Fruit fly (Drosophila melanogaster) whole organism, adult: ENCODE results near the gene CG17816.
A peak's percentile ranks its signal among the peaks of the same experiment; 100 is the strongest.

Source experiments
- CG11617 ChIP-seq: fragments of 200-800 bp; sonication (Bioruptor generic); optimal IDR thresholded peaks from 2 replicates; lab custom pipeline; 2017; ENCODE audit warnings: mild to moderate bottlenecking, missing biosample characterization, missing genetic modification reagents, missing genetic modification characterization
- CG12768 ChIP-seq: fragments of 200-800 bp; sonication (Bioruptor generic); optimal IDR thresholded peaks from 2 replicates; lab custom pipeline; 2017; ENCODE audit warnings: missing biosample characterization, missing genetic modification characterization, mild to moderate bottlenecking, moderate library complexity, missing genetic modification reagents
- CG14711 ChIP-seq: fragments of 200-800 bp; sonication (Bioruptor generic); optimal IDR thresholded peaks from 2 replicates; lab custom pipeline; 2018; ENCODE audit warnings: missing biosample characterization, mild to moderate bottlenecking, missing genetic modification characterization, moderate library complexity
- CG1620 ChIP-seq: fragments of 200-800 bp; sonication (Bioruptor generic); optimal IDR thresholded peaks from 2 replicates; lab custom pipeline; 2016; ENCODE audit warnings: missing biosample characterization, missing genetic modification characterization
- CG33017 ChIP-seq: fragments of 200-800 bp; sonication (Bioruptor generic); optimal IDR thresholded peaks from 2 replicates; lab custom pipeline; 2018; ENCODE audit warnings: missing biosample characterization, mild to moderate bottlenecking, missing genetic modification characterization, moderate library complexity
- CG5204 ChIP-seq: fragments of 200-800 bp; sonication (Bioruptor generic); optimal IDR thresholded peaks from 2 replicates; lab custom pipeline; 2016; ENCODE audit warnings: missing biosample characterization, missing genetic modification characterization
- CG7045 ChIP-seq: fragments of 200-800 bp; sonication (Bioruptor generic); optimal IDR thresholded peaks from 2 replicates; lab custom pipeline; 2017; ENCODE audit warnings: missing biosample characterization, mild to moderate bottlenecking, missing genetic modification characterization
- CG7101 ChIP-seq: fragments of 200-800 bp; sonication (Bioruptor generic); optimal IDR thresholded peaks from 2 replicates; lab custom pipeline; 2018; ENCODE audit warnings: missing biosample characterization, mild to moderate bottlenecking, missing genetic modification characterization, moderate library complexity
- Clk ChIP-seq: fragments of 200-800 bp; sonication (Bioruptor generic); optimal IDR thresholded peaks from 2 replicates; lab custom pipeline; 2017; ENCODE audit warnings: missing biosample characterization, missing genetic modification characterization
- Crg-1 ChIP-seq: fragments of 200-800 bp; sonication (Bioruptor generic); optimal IDR thresholded peaks from 2 replicates; lab custom pipeline; 2016; ENCODE audit warnings: missing biosample characterization, missing genetic modification characterization
- Hr96 ChIP-seq: fragments of 200-800 bp; sonication (Bioruptor generic); optimal IDR thresholded peaks from 2 replicates; lab custom pipeline; 2016; ENCODE audit warnings: missing biosample characterization, missing genetic modification characterization
- Mnt ChIP-seq: fragments of 200-800 bp; sonication (Bioruptor generic); optimal IDR thresholded peaks from 2 replicates; lab custom pipeline; 2016; ENCODE audit warnings: missing biosample characterization, mild to moderate bottlenecking, missing genetic modification characterization
- bab1 ChIP-seq: fragments of 200-800 bp; sonication (Bioruptor generic); optimal IDR thresholded peaks from 3 replicates; lab custom pipeline; 2019; ENCODE audit warnings: missing biosample characterization, mild to moderate bottlenecking, missing genetic modification characterization, moderate library complexity
- cic ChIP-seq: fragments of 200-800 bp; sonication (Bioruptor generic); optimal IDR thresholded peaks from 2 replicates; lab custom pipeline; 2017; ENCODE audit warnings: missing biosample characterization, mild to moderate bottlenecking, missing genetic modification characterization, moderate library complexity
- cnc ChIP-seq, 2 experiments: fragments of >200 bp; optimal IDR thresholded peaks; 2 replicates each; lab custom pipeline; 2017
- kay ChIP-seq: fragments of 200-800 bp; sonication (Bioruptor generic); peaks from one replicate; lab custom pipeline; 2016; ENCODE audit warnings: missing biosample characterization, missing genetic modification characterization, borderline replicate concordance
- ovo ChIP-seq: fragments of 200-800 bp; sonication (Bioruptor generic); optimal IDR thresholded peaks from 2 replicates; lab custom pipeline; 2016; ENCODE audit warnings: missing biosample characterization, missing genetic modification characterization
- pad ChIP-seq: fragments of 200-800 bp; sonication (Bioruptor generic); optimal IDR thresholded peaks from 3 replicates; lab custom pipeline; 2017; ENCODE audit warnings: missing biosample characterization, missing genetic modification characterization, mild to moderate bottlenecking, moderate library complexity, missing genetic modification reagents
- tj ChIP-seq: fragments of 200-800 bp; sonication (Bioruptor generic); optimal IDR thresholded peaks from 3 replicates; lab custom pipeline; 2017; ENCODE audit warnings: missing biosample characterization, mild to moderate bottlenecking, missing genetic modification characterization, moderate library complexity
- toe ChIP-seq: fragments of 200-800 bp; sonication (Bioruptor generic); optimal IDR thresholded peaks from 2 replicates; lab custom pipeline; 2016; ENCODE audit warnings: missing biosample characterization, missing genetic modification characterization

CG17816 gene

DNA sequence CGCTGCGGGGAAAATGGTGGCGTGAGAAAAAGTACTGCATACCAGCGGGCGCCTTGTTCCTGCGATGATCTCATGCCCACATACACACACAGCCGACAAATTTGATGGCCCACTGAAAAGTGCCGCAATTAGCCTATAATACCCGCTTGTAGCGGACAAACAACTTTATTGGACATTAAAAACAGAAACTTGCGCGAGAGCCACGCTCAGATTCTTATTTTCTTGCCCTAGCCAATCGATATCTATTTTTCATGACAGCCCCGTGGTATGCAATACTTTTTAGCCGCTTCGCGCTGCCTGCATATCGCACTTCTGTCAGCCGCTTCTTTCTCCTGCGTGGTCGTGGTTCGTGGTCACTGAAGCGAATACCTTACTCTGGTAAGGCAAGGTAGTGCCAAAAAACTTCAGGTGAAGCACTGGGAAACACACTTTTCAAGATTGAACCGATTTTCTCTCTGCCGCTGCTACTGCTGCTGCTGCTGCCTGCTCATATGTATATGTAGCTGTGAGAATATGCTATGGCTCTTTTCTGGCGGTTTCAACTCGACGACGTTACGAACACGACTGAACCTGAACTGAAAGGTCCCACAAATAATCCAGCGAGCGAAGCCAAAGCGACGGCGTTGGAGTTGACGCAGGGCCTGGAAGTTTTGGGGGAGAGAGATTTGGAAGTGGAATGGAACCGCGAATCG is at the start of gene CG17816:
CG17816 (minus strand) TSS at position 567 of the 692 bp plus-strand sequence.
- peak; percentile 32 for TF ChIP-seq pad (GFP tag; lab: Kevin White, UChicago)
- TF ChIP-seq Mnt (GFP tag; lab: Kevin White, UChicago), result no peak

DNA sequence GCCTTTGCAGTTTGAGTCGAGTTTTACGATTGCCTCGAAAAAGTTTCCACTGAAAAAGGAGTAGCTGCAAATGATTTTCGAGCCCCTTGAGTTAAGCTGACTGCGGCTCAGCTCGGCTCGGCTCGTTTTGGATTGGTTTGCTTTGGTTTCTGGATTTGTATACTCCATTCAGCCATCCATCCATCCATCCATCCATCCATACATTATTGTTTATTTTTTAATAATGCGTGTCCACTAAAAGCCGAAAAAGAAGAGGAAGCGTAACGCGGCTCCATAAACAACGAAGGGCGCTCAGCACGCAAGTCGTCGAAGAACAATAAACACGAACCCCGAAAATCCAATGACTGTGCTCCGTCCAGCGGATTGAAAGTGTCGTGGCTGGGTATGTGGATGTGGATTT is 39.8 kb upstream of the CG17816 start:
- TF ChIP-seq cnc (optimal IDR thresholded peaks at IDR 0.05; lab: Kevin White, UChicago) (no peak), CG7045 (GFP tag; lab: Kevin White, UChicago) (no peak), CG12768 (GFP tag; lab: Kevin White, UChicago) (no peak), cic (GFP tag; lab: Kevin White, UChicago) (no peak), CG5204 (GFP tag; lab: Kevin White, UChicago) (no peak), bab1 (GFP tag; lab: Kevin White, UChicago) (no peak), CG14711 (no peak), pad (GFP tag; lab: Kevin White, UChicago) (no peak)

DNA sequence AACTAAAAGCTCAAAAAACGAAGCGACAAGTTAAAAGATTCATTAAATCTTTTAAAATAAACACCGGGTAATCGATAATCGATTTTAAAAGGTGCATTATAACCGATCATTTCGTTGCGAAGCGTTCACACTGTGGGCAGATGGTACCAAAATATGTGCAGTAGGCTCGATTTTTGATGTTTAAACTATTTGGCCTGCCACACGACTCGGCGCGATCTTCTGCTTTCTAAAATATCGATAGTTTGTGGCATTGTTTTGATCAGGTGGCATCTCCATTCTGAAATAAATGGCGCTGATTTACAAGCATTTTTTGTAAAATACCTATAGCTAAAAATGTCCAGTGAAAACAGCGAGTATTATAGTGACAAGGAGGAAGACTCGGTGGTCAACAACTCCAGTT is 33.7 kb upstream of the CG17816 start, which contains the start of the genes CG10445 and lds:
CG10445 (minus strand) TSS at position 104 of the 400 bp plus-strand sequence.
lds (plus strand) TSS at position 236 of the 400 bp plus-strand sequence.
- TF ChIP-seq CG1620 (no peak), tj (peak; percentile 25), CG5204 (GFP tag; lab: Kevin White, UChicago) (no peak), CG11617 (GFP tag; lab: Kevin White, UChicago) (no peak), bab1 (GFP tag; lab: Kevin White, UChicago) (peak; percentile 7), Clk (GFP tag; lab: Kevin White, UChicago) (no peak), CG14711 (no peak), CG33017 (no peak)

DNA sequence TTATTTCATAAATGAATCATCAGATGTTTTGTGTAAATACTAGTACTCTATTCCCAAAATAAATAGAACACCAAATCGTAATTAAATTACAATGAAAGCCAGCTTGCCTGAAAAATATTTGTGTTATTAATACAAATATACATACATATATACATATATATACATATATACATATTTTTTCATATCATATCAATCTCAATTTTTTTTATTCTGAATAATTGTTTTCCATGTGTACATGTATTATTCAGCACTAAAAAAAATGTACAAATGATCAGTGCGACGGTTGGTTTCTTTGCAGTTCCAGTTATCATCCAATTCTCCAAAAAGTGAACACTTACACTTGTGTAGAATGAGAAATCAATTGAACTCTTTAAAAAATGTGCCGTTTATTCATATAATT is 27.0 kb upstream of the CG17816 start, which contains the start of gene kipf:
kipf (plus strand) TSS at position 301 of the 400 bp plus-strand sequence.
- no peak for TF ChIP-seq tj
- TF ChIP-seq pad (GFP tag; lab: Kevin White, UChicago), result peak; percentile 50
- TF ChIP-seq bab1 (GFP tag; lab: Kevin White, UChicago), result no peak
- no peak for TF ChIP-seq Mnt (GFP tag; lab: Kevin White, UChicago)
- TF ChIP-seq ovo (GFP tag; lab: Kevin White, UChicago), result peak; percentile 67
- no peak for TF ChIP-seq Crg-1 (GFP tag; lab: Kevin White, UChicago)

DNA sequence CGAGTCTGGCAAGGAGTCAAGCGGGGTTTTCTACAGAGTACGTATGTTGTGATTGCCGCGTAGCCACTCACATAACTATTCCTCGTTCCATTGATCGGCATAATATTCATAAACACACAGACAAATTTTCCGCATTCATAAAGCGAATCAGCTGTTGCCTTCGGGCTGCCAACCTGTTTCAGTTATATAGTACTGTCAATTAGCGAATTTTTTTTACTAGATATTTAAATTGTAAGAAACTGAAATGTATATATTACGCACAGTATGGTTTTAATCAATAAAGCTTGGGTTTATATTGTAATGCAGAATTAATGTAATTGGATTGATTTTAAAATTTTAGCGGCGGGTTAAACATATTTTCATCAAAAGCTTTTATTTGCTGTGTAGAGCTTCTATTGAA is 26.6 kb upstream of the CG17816 start, which contains the start of gene Rfk:
Rfk (minus strand) TSS at position 152 of the 400 bp plus-strand sequence.
- peak; percentile 55 for TF ChIP-seq CG12768 (GFP tag; lab: Kevin White, UChicago)
- peak; percentile 39 for TF ChIP-seq CG7101
- no peak for TF ChIP-seq cnc (optimal IDR thresholded peaks at IDR 0.05; lab: Kevin White, UChicago)
- peak; percentile 33 for TF ChIP-seq Crg-1 (GFP tag; lab: Kevin White, UChicago)
- TF ChIP-seq bab1 (GFP tag; lab: Kevin White, UChicago), result peak; percentile 35
- no peak for TF ChIP-seq CG7045 (GFP tag; lab: Kevin White, UChicago)
- peak; percentile 55 for TF ChIP-seq tj
- TF ChIP-seq cic (GFP tag; lab: Kevin White, UChicago), result peak; percentile 95
- peak; percentile 42 for TF ChIP-seq Mnt (GFP tag; lab: Kevin White, UChicago)
- peak; percentile 26 for TF ChIP-seq CG11617 (GFP tag; lab: Kevin White, UChicago)

DNA sequence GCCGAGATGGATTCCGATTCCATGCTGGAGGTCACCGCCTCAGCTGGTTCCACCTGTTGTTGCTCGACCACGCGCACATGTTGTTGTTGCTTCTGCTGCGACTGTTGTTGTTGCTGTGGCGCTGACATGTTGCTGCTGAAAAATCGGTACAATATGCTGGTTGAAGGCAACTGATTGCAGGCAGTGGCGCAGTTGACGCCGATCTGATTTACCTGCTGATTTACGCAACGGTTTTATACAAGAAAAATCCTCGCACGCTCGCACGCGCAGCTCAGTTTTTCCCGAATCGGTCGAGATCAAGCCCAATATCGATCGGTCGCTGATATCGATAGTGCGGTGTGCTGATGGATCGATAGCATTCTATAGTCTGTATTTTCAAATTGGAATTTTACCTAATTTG is 24.9 kb upstream of the CG17816 start, which contains the start of gene Prat:
Prat (minus strand) TSS at position 298 of the 400 bp plus-strand sequence.
- TF ChIP-seq Mnt (GFP tag; lab: Kevin White, UChicago) (peak; percentile 81), tj (no peak), bab1 (GFP tag; lab: Kevin White, UChicago) (peak; percentile 33)

DNA sequence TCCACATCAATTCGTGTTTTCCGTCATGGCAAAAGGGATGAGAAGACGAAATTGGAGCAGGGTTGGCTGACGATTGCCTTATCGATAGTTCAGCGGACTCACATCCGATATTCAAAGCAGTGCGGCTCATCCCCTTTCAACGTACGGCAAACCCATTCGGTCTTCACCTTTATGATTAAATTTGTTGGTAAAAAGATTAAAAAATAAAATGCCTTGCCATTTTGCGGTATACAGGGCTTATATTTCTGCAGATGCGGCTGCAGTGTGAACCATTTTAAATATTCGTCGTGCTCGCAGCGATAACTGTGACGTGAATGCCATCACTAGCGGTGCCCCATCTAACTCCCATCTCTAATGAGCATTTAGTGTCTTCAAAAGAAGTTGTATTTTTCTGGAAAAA is 20.8 kb upstream of the CG17816 start, which contains the start of the genes Taf7 and EMC1:
Taf7 (plus strand) TSS at position 23 of the 400 bp plus-strand sequence.
EMC1 (minus strand) TSS at position 53 of the 400 bp plus-strand sequence.
- TF ChIP-seq ovo (GFP tag; lab: Kevin White, UChicago) (no peak), CG7101 (peak; percentile 31), kay (GFP tag; lab: Kevin White, UChicago) (no peak), CG11617 (GFP tag; lab: Kevin White, UChicago) (peak; percentile 30), CG1620 (peak; percentile 35), cic (GFP tag; lab: Kevin White, UChicago) (no peak), bab1 (GFP tag; lab: Kevin White, UChicago) (peak; percentile 32), CG7045 (GFP tag; lab: Kevin White, UChicago) (no peak), pad (GFP tag; lab: Kevin White, UChicago) (peak; percentile 19), Mnt (GFP tag; lab: Kevin White, UChicago) (peak; percentile 58), toe (GFP tag; lab: Kevin White, UChicago) (peak; percentile 73), CG14711 (peak; percentile 36), tj (peak; percentile 53), Hr96 (GFP tag; lab: Kevin White, UChicago) (peak; percentile 66), CG12768 (GFP tag; lab: Kevin White, UChicago) (no peak), cnc (optimal IDR thresholded peaks at IDR 0.05; lab: Kevin White, UChicago) (no peak), CG5204 (GFP tag; lab: Kevin White, UChicago) (no peak), CG33017 (no peak), Crg-1 (GFP tag; lab: Kevin White, UChicago) (no peak), Clk (GFP tag; lab: Kevin White, UChicago) (no peak)
